Worm (Caenorhabditis elegans): ENCODE data around the gene K10D2.5.

The K10D2.5 gene

ce11 chrIII:5144169-5144568 is 28.4 kb upstream of the K10D2.5 start:
- TF ChIP-seq tbx-2 (tag; optimal IDR thresholded peaks at IDR 0.05) (peak; percentile 84), nhr-28 (tag; optimal IDR thresholded peaks at IDR 0.05) (no peak)

ce11 chrIII:5145874-5146273 is 26.6 kb upstream of the K10D2.5 start:
- TF ChIP-seq nhr-28 (tag; optimal IDR thresholded peaks at IDR 0.05) (no peak), elt-2 (tag; optimal IDR thresholded peaks at IDR 0.05) (peak; percentile 70)

ce11 chrIII:5146749-5147148 is 25.8 kb upstream of the K10D2.5 start:
- TF ChIP-seq tbx-2 (tag; optimal IDR thresholded peaks at IDR 0.05) (no peak), lin-15B (tag; optimal IDR thresholded peaks at IDR 0.05) (no peak), elt-2 (tag; optimal IDR thresholded peaks at IDR 0.05) (peak; percentile 88), ztf-11 (tag; optimal IDR thresholded peaks at IDR 0.05) (no peak), ama-1 (optimal IDR thresholded peaks at IDR 0.05) (no peak), pqm-1 (tag; optimal IDR thresholded peaks at IDR 0.05) (peak; percentile 57), hmg-11 (tag; optimal IDR thresholded peaks at IDR 0.05) (no peak), nhr-76 (tag; optimal IDR thresholded peaks at IDR 0.05) (no peak), nhr-25 (tag; optimal IDR thresholded peaks at IDR 0.05) (no peak), daf-12 (tag; optimal IDR thresholded peaks at IDR 0.05) (no peak), ceh-9 (tag; optimal IDR thresholded peaks at IDR 0.05) (no peak), nhr-77 (tag; optimal IDR thresholded peaks at IDR 0.05) (no peak), elt-1 (tag; optimal IDR thresholded peaks at IDR 0.05) (no peak)

ce11 chrIII:5147445-5147844 is 25.1 kb upstream of the K10D2.5 start:
- TF ChIP-seq R02D3.7 (tag; optimal IDR thresholded peaks at IDR 0.05): no peak
- peak; percentile 52 for TF ChIP-seq elt-2 (tag; optimal IDR thresholded peaks at IDR 0.05)

- TF ChIP-seq fkh-2 (tag; optimal IDR thresholded peaks at IDR 0.05) (no peak), mdl-1 (tag; optimal IDR thresholded peaks at IDR 0.05) (no peak), fkh-10 (GFP tag; optimal IDR thresholded peaks at IDR 0.05) (no peak), pqm-1 (tag; optimal IDR thresholded peaks at IDR 0.05) (no peak), nhr-12 (tag; optimal IDR thresholded peaks at IDR 0.05) (no peak), jun-1 (tag; optimal IDR thresholded peaks at IDR 0.05) (no peak), daf-12 (tag; optimal IDR thresholded peaks at IDR 0.05) (no peak), lin-39 (tag; optimal IDR thresholded peaks at IDR 0.05) (no peak), nhr-77 (tag; optimal IDR thresholded peaks at IDR 0.05) (no peak), ztf-4 (tag; optimal IDR thresholded peaks at IDR 0.05) (no peak), nhr-67 (tag; optimal IDR thresholded peaks at IDR 0.05) (no peak)
These were observed 23.0 kb upstream of the K10D2.5 start, which contains the start of gene Y54H5A.2 for ce11 chrIII:5149478-5149877. Y54H5A.2 (minus strand) TSS chrIII:5149578.

ce11 chrIII:5150012-5150411 is 22.5 kb upstream of the K10D2.5 start:
- TF ChIP-seq ama-1 (optimal IDR thresholded peaks at IDR 0.05) (no peak), nhr-67 (tag; optimal IDR thresholded peaks at IDR 0.05) (no peak), jun-1 (tag; optimal IDR thresholded peaks at IDR 0.05) (no peak), ztf-11 (tag; optimal IDR thresholded peaks at IDR 0.05) (no peak)

ce11 chrIII:5150980-5151379 is 21.5 kb upstream of the K10D2.5 start:
- no peak for TF ChIP-seq nhr-77 (tag; optimal IDR thresholded peaks at IDR 0.05)
- TF ChIP-seq lin-15B (tag; optimal IDR thresholded peaks at IDR 0.05): no peak
- no peak for TF ChIP-seq nhr-11 (tag; optimal IDR thresholded peaks at IDR 0.05)
- TF ChIP-seq nhr-28 (tag; optimal IDR thresholded peaks at IDR 0.05): no peak
- no peak for TF ChIP-seq eor-1 (tag; optimal IDR thresholded peaks at IDR 0.05)

- TF ChIP-seq fos-1 (tag; optimal IDR thresholded peaks at IDR 0.05) (no peak), nhr-237 (tag; optimal IDR thresholded peaks at IDR 0.05) (no peak), hmg-11 (tag; optimal IDR thresholded peaks at IDR 0.05) (no peak), sea-2 (GFP tag; optimal IDR thresholded peaks at IDR 0.05) (no peak), ztf-4 (tag; optimal IDR thresholded peaks at IDR 0.05) (no peak), ama-1 (optimal IDR thresholded peaks at IDR 0.05) (no peak), ztf-11 (tag; optimal IDR thresholded peaks at IDR 0.05) (no peak), lin-15B (tag; optimal IDR thresholded peaks at IDR 0.05) (peak; percentile 26), ceh-28 (tag; optimal IDR thresholded peaks at IDR 0.05) (no peak), ZK546.5 (tag; optimal IDR thresholded peaks at IDR 0.05) (no peak), nhr-77 (tag; optimal IDR thresholded peaks at IDR 0.05) (no peak), egl-27 (tag; optimal IDR thresholded peaks at IDR 0.05) (no peak), pha-4 (tag; optimal IDR thresholded peaks at IDR 0.05) (peak; percentile 76)
These were observed 19.4 kb upstream of the K10D2.5 start, which contains the start of the genes rbm-42 and grwd-1 for ce11 chrIII:5153137-5153536. rbm-42 (minus strand) TSS chrIII:5153229. grwd-1 (plus strand) TSS chrIII:5153464.
